Fruit fly (Drosophila melanogaster): ENCODE results near the gene CG31457.

Gene CG31457

dm6 chr3R:23117683-23118470 is 9.9 kb downstream of the CG31457 start, which contains the start of the genes Rassf and CenB1A (continued):
- TF ChIP-seq tx (GFP tag; optimal IDR thresholded peaks at IDR 0.05) (no peak), kni (GFP tag; optimal IDR thresholded peaks at IDR 0.05) (peak; percentile 45), Mes4 (GFP tag; optimal IDR thresholded peaks at IDR 0.05) (no peak), fd64A (GFP tag; optimal IDR thresholded peaks at IDR 0.05) (no peak), Sry-β (GFP tag; optimal IDR thresholded peaks at IDR 0.05) (peak; percentile 97), CG2678 (tag; optimal IDR thresholded peaks at IDR 0.05) (peak; percentile 33), sima (GFP tag; optimal IDR thresholded peaks at IDR 0.05) (peak; percentile 8), CG15073 (GFP tag; optimal IDR thresholded peaks at IDR 0.05) (no peak), CG4282 (GFP tag; optimal IDR thresholded peaks at IDR 0.05) (peak; percentile 23), Ravus (GFP tag; IDR thresholded peaks at IDR 0.05) (no peak; the same call in 1 of the 2 replicates), unc-4 (GFP tag; IDR thresholded peaks at IDR 0.05; ENCODE audit: partially characterized antibody) (peak; percentile 46), lola (GFP tag; optimal IDR thresholded peaks at IDR 0.05) (peak in 1 of 3 experiments; percentile 18), Sox102F (GFP tag; optimal IDR thresholded peaks at IDR 0.05) (peak; percentile 9), Ets65A (GFP tag) (peak; percentile 98), CG12659 (GFP tag; optimal IDR thresholded peaks at IDR 0.05) (peak; percentile 51), wdn (GFP tag; IDR thresholded peaks at IDR 0.05) (no peak; the same call in 1 of the 2 replicates), CG14050 (GFP tag; IDR thresholded peaks at IDR 0.05) (no peak), CG2889 (GFP tag; IDR thresholded peaks at IDR 0.05) (peak; percentile 9; the same call in 1 of the 3 replicates), CG4707 (GFP tag; optimal IDR thresholded peaks at IDR 0.05) (no peak), CG9876 (GFP tag; optimal IDR thresholded peaks at IDR 0.05) (peak; percentile 14), tin (GFP tag; optimal IDR thresholded peaks at IDR 0.05) (peak; percentile 46), Rfx (GFP tag; IDR thresholded peaks at IDR 0.05) (peak; percentile 52), amos (GFP tag; IDR thresholded peaks at IDR 0.05; ENCODE audit: partially characterized antibody) (peak; percentile 27; the same call in 1 of the 2 replicates), CG11504 (tag; optimal IDR thresholded peaks at IDR 0.05) (no peak), row (GFP tag; IDR thresholded peaks at IDR 0.05) (peak; percentile 85), NfI (GFP tag; optimal IDR thresholded peaks at IDR 0.05) (no peak), Chrac-16 (GFP tag; optimal IDR thresholded peaks at IDR 0.05) (peak; percentile 33), Hr3 (GFP tag; optimal IDR thresholded peaks at IDR 0.05) (peak; percentile 54), dpn (GFP tag; optimal IDR thresholded peaks at IDR 0.05) (peak; percentile 53 to 54), en (GFP tag; optimal IDR thresholded peaks at IDR 0.05) (no peak), Camta (GFP tag; optimal IDR thresholded peaks at IDR 0.05) (no peak), D19B (GFP tag; optimal IDR thresholded peaks at IDR 0.05) (no peak), vvl (GFP tag; IDR thresholded peaks at IDR 0.05) (peak; percentile 51), exex (tag; optimal IDR thresholded peaks at IDR 0.05) (no peak), Atf6 (GFP tag; IDR thresholded peaks at IDR 0.05) (no peak), B-H1 (GFP tag; IDR thresholded peaks at IDR 0.05) (no peak), tll (GFP tag; optimal IDR thresholded peaks at IDR 0.05) (peak in 1 of 2 experiments; percentile 84), cwo (GFP tag; optimal IDR thresholded peaks at IDR 0.05) (peak; percentile 7), sug (tag; optimal IDR thresholded peaks at IDR 0.05) (peak; percentile 32), bcd (GFP tag; optimal IDR thresholded peaks at IDR 0.05) (peak; percentile 24), CG8281 (tag; optimal IDR thresholded peaks at IDR 0.05) (no peak), CG31365 (tag; optimal IDR thresholded peaks at IDR 0.05) (no peak), Dip3 (GFP tag; optimal IDR thresholded peaks at IDR 0.05) (peak; percentile 59), ash1 (GFP tag; optimal IDR thresholded peaks at IDR 0.05) (no peak), prd (optimal IDR thresholded peaks at IDR 0.05) (no peak), prd (GFP tag; IDR thresholded peaks at IDR 0.05) (peak; percentile 53; the same call in 2 of the 3 replicates), GATAe (GFP tag; conservative IDR thresholded peaks at IDR 0.05) (no peak), Atf-2 (GFP tag; optimal IDR thresholded peaks at IDR 0.05) (no peak), CG15479 (GFP tag; optimal IDR thresholded peaks at IDR 0.05) (no peak)
